Worm (Caenorhabditis elegans): ENCODE measurements around the gene twk-33.

Gene twk-33

DNA sequence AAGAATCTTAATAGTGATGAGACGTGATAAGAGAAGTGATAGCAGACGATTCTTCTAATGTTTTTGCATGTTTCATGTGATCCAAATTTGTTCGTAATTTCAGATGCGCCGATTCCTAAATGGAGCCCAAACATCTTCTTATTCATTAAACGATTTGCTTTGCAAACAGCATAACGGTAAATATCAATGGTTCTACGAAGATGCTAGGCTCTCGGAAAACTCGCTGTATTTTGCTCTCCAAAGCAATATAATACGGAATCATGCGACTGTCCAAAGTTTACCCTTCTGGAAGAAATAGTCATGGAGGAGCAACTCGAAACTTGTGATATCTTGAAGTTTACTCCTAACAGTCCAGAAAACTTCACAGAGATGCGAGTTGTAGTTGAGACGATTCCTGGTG, 8.4 kb downstream of the twk-33 start, which contains the start of gene W06D12.6:
Gene W06D12.6 (plus strand): TSS at position 301 of the 400 bp plus-strand sequence.
- TF ChIP-seq med-1 (GFP tag; optimal IDR thresholded peaks at IDR 0.05; ENCODE audit: insufficient read depth) (no peak), klf-2 (GFP tag; conservative IDR thresholded peaks at IDR 0.05) (no peak), cog-1 (tag; optimal IDR thresholded peaks at IDR 0.05) (no peak), T22C8.4 (GFP tag; IDR thresholded peaks at IDR 0.05) (no peak), flt-1 (GFP tag; IDR thresholded peaks at IDR 0.05) (no peak), ztf-23 (GFP tag; IDR thresholded peaks at IDR 0.05) (no peak), ztf-29 (GFP tag; IDR thresholded peaks at IDR 0.05) (no peak), tab-1 (GFP tag; IDR thresholded peaks at IDR 0.05) (no peak), ref-1 (GFP tag; conservative IDR thresholded peaks at IDR 0.05) (no peak)

DNA sequence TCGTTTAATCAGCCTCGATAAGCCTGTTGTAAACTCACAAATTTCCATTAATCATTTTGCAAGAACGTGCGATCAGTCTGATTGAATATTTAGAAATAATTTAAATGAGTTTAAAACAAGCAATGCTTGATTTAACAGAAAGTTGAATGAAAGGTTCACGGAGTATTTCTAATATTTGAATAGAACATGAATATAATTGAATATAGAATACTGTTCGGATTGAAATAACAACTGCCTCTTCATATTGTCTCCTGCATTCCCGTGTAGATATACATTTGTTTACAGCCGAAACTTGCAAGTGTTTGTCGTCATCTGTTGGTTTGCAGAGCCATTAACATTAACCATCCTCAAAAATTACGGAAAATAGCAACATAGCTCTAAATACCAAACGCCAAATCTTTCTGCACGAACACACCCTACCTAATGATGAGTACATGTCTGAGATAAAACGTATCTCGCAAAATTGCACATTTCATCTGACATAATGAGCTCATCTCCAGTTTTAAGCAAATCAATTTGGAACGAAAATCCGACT, 13.4 kb downstream of the twk-33 start, which contains the start of the genes Y26G10.5 and srh-32:
Gene Y26G10.5 (minus strand): TSS at position 101 of the 535 bp plus-strand sequence.
Gene srh-32 (plus strand): TSS at position 485 of the 535 bp plus-strand sequence.
- no peak for TF ChIP-seq ztf-23 (GFP tag; IDR thresholded peaks at IDR 0.05)
- no peak for TF ChIP-seq cog-1 (tag; optimal IDR thresholded peaks at IDR 0.05)
- TF ChIP-seq T22C8.4 (GFP tag; IDR thresholded peaks at IDR 0.05): no peak
- TF ChIP-seq ztf-29 (GFP tag; IDR thresholded peaks at IDR 0.05): no peak
- no peak for TF ChIP-seq flt-1 (GFP tag; IDR thresholded peaks at IDR 0.05)
- no peak for TF ChIP-seq tab-1 (GFP tag; IDR thresholded peaks at IDR 0.05)
- no peak for TF ChIP-seq med-1 (GFP tag; optimal IDR thresholded peaks at IDR 0.05; ENCODE audit: insufficient read depth)
- no peak for TF ChIP-seq ref-1 (GFP tag; conservative IDR thresholded peaks at IDR 0.05)
- TF ChIP-seq klf-2 (GFP tag; conservative IDR thresholded peaks at IDR 0.05): no peak

DNA sequence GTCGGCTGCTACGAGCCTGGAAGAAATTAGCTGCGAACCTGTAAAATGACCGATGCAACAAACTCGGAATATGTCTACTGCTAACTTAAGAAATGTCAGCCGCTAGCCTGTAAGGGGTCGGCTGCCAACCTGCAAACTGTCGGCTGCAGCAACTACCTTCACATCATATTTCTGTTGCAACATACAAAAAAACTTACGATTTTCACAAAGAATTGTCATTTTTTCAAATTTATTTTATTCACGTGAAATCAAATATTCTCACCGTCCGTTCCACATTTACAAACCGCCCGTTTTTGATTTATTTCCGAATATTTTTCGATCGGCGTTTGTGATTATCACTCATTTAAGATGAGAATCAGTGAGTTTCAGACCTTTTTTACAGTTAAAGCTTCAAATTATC, 14.5 kb downstream of the twk-33 start, which contains the start of gene Y26G10.6:
Gene Y26G10.6 (plus strand): TSS at position 301 of the 400 bp plus-strand sequence.
- TF ChIP-seq tab-1 (GFP tag; IDR thresholded peaks at IDR 0.05) (no peak), cog-1 (tag; optimal IDR thresholded peaks at IDR 0.05) (no peak), ztf-23 (GFP tag; IDR thresholded peaks at IDR 0.05) (no peak), T22C8.4 (GFP tag; IDR thresholded peaks at IDR 0.05) (no peak), med-1 (GFP tag; optimal IDR thresholded peaks at IDR 0.05; ENCODE audit: insufficient read depth) (no peak)

- TF ChIP-seq ref-1 (GFP tag; conservative IDR thresholded peaks at IDR 0.05) (no peak), ztf-23 (GFP tag; IDR thresholded peaks at IDR 0.05) (no peak), flt-1 (GFP tag; IDR thresholded peaks at IDR 0.05) (no peak), ztf-29 (GFP tag; IDR thresholded peaks at IDR 0.05) (no peak), T22C8.4 (GFP tag; IDR thresholded peaks at IDR 0.05) (no peak), cog-1 (tag; optimal IDR thresholded peaks at IDR 0.05) (no peak), med-1 (GFP tag; optimal IDR thresholded peaks at IDR 0.05; ENCODE audit: insufficient read depth) (no peak), tab-1 (GFP tag; IDR thresholded peaks at IDR 0.05) (no peak), klf-2 (GFP tag; conservative IDR thresholded peaks at IDR 0.05) (no peak)
Observed at ce11 chrV:17699097-17699496, 15.1 kb downstream of the twk-33 start, which contains the start of gene Y26G10.4. Gene Y26G10.4 (minus strand): TSS chrV:17699197.

ce11 chrV:17696753-17697152, 17.4 kb downstream of the twk-33 start, which contains the start of gene spp-29:
Gene spp-29 (minus strand): TSS chrV:17696853.
- TF ChIP-seq ref-1 (GFP tag; conservative IDR thresholded peaks at IDR 0.05) (no peak), flt-1 (GFP tag; IDR thresholded peaks at IDR 0.05) (no peak), ztf-23 (GFP tag; IDR thresholded peaks at IDR 0.05) (no peak), T22C8.4 (GFP tag; IDR thresholded peaks at IDR 0.05) (no peak), klf-2 (GFP tag; conservative IDR thresholded peaks at IDR 0.05) (no peak), cog-1 (tag; optimal IDR thresholded peaks at IDR 0.05) (no peak), tab-1 (GFP tag; IDR thresholded peaks at IDR 0.05) (no peak), med-1 (GFP tag; optimal IDR thresholded peaks at IDR 0.05; ENCODE audit: insufficient read depth) (no peak)

DNA sequence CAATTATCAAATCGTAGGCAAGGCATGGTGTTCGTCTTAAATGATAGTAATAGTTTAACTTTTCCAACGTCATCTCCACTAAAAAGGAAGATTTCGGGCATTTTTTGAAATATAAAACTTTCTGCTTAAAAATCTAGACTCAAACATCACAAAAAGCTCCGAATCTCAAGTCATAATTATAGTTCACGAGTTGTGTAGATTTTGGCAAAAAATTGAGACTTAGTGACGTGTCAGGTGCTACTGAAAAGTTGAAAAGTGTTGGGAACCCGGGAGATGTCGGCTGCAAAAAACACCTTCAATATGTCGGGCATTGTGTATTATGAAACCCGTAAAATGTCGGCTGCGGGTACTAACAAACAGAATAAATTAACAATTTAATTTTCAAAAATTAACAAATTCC, 18.4 kb downstream of the twk-33 start, which contains the start of gene Y26G10.1:
Gene Y26G10.1 (minus strand): TSS at position 101 of the 400 bp plus-strand sequence.
- TF ChIP-seq ztf-23 (GFP tag; IDR thresholded peaks at IDR 0.05): no peak
- no peak for TF ChIP-seq ref-1 (GFP tag; conservative IDR thresholded peaks at IDR 0.05)
- TF ChIP-seq ztf-29 (GFP tag; IDR thresholded peaks at IDR 0.05): no peak
- TF ChIP-seq med-1 (GFP tag; optimal IDR thresholded peaks at IDR 0.05; ENCODE audit: insufficient read depth): no peak
- TF ChIP-seq tab-1 (GFP tag; IDR thresholded peaks at IDR 0.05): no peak
- no peak for TF ChIP-seq flt-1 (GFP tag; IDR thresholded peaks at IDR 0.05)
- TF ChIP-seq klf-2 (GFP tag; conservative IDR thresholded peaks at IDR 0.05): no peak
- TF ChIP-seq cog-1 (tag; optimal IDR thresholded peaks at IDR 0.05): no peak
- TF ChIP-seq T22C8.4 (GFP tag; IDR thresholded peaks at IDR 0.05): no peak

DNA sequence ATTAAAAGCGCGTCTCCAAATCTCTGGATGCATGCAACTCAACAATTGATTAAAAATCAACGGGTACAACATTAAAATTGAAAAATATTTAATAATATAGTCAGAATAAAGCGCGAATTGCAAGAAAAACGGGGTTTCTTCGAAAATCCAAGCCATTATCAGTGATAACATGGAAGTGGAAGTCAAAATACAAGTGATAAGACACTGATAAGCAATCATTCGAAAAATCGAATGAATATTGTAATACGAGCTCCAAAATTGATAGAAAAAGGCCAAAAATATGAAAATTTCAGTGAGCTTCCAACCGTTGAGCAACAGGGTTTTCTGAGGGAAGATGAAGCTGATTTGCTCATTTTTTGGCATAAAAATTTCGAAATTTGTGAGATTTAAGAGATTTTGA, 19.9 kb downstream of the twk-33 start:
- TF ChIP-seq med-1 (GFP tag; optimal IDR thresholded peaks at IDR 0.05; ENCODE audit: insufficient read depth) (no peak), klf-2 (GFP tag; conservative IDR thresholded peaks at IDR 0.05) (no peak), cog-1 (tag; optimal IDR thresholded peaks at IDR 0.05) (no peak), flt-1 (GFP tag; IDR thresholded peaks at IDR 0.05) (no peak), T22C8.4 (GFP tag; IDR thresholded peaks at IDR 0.05) (no peak), tab-1 (GFP tag; IDR thresholded peaks at IDR 0.05) (no peak), ztf-23 (GFP tag; IDR thresholded peaks at IDR 0.05) (no peak), ztf-29 (GFP tag; IDR thresholded peaks at IDR 0.05) (no peak), ref-1 (GFP tag; conservative IDR thresholded peaks at IDR 0.05) (no peak)

DNA sequence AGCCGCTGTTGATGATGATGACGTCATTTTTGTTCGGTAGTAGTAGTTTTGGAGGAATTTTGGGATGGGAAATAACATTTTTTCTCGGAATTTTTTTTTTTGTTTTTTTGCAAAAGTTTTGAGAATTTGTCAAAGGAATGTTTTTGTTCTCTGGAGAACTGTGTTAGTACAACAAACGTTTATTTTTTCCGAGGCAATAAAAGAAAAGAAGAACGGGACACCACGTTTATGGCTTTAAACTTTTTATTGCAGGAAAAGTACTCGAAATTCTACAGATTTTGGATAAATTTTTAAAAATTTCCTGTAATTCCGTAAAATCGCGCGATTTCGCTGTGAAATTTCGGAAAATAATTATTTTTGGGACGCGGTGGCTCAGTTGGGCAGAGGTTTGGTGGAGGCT, 23.3 kb downstream of the twk-33 start, which contains the start of gene F59A1.13:
Gene F59A1.13 (minus strand): TSS at position 101 of the 400 bp plus-strand sequence.
- TF ChIP-seq T22C8.4 (GFP tag; IDR thresholded peaks at IDR 0.05): no peak
- TF ChIP-seq ztf-23 (GFP tag; IDR thresholded peaks at IDR 0.05): no peak
- no peak for TF ChIP-seq med-1 (GFP tag; optimal IDR thresholded peaks at IDR 0.05; ENCODE audit: insufficient read depth)
- no peak for TF ChIP-seq klf-2 (GFP tag; conservative IDR thresholded peaks at IDR 0.05)
- TF ChIP-seq flt-1 (GFP tag; IDR thresholded peaks at IDR 0.05): no peak
- no peak for TF ChIP-seq ref-1 (GFP tag; conservative IDR thresholded peaks at IDR 0.05)

- TF ChIP-seq T22C8.4 (GFP tag; IDR thresholded peaks at IDR 0.05) (no peak), ztf-23 (GFP tag; IDR thresholded peaks at IDR 0.05) (no peak), klf-2 (GFP tag; conservative IDR thresholded peaks at IDR 0.05) (no peak), ztf-29 (GFP tag; IDR thresholded peaks at IDR 0.05) (no peak), tab-1 (GFP tag; IDR thresholded peaks at IDR 0.05) (no peak), cog-1 (tag; optimal IDR thresholded peaks at IDR 0.05) (no peak), ref-1 (GFP tag; conservative IDR thresholded peaks at IDR 0.05) (no peak), flt-1 (GFP tag; IDR thresholded peaks at IDR 0.05) (no peak), med-1 (GFP tag; optimal IDR thresholded peaks at IDR 0.05; ENCODE audit: insufficient read depth) (no peak)
Observed at ce11 chrV:17686852-17687251, 27.3 kb downstream of the twk-33 start, which contains the start of gene F59A1.18. Gene F59A1.18 (minus strand): TSS chrV:17686952.

Data from whole organism, midembryonic.